Fruit fly (Drosophila melanogaster): ENCODE results near the gene Ski6.

DNA sequence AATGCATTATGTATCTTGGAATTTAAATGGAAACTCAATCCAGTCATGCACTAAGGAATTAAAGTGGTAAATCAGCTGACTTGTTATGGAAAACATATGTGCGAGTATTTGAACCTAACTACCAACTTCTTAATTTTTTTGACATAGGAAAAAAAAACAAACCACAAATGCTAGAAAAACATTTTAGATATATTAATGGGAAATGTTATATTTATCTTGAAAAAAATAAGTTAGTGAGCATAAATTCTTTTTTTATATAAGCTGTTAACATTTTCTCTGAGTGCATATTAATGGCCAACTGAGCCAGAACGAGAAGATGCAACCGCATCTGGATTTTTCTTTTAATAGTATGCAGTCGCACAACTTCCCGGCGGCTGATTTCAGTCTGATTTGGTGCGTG is 28.9 kb upstream of the Ski6 start:
- TF ChIP-seq Clk (GFP tag; optimal IDR thresholded peaks at IDR 0.05): no peak
- no peak for TF ChIP-seq cnc (optimal IDR thresholded peaks at IDR 0.05)
- no peak for TF ChIP-seq CG14711 (tag; optimal IDR thresholded peaks at IDR 0.05)
- no peak for TF ChIP-seq CG33017 (tag; optimal IDR thresholded peaks at IDR 0.05)
- no peak for TF ChIP-seq kay (GFP tag; ENCODE audit: borderline replicate concordance)
- no peak for TF ChIP-seq pad (GFP tag; optimal IDR thresholded peaks at IDR 0.05)
- no peak for TF ChIP-seq Hr96 (GFP tag; optimal IDR thresholded peaks at IDR 0.05)
- no peak for TF ChIP-seq CG11617 (GFP tag; optimal IDR thresholded peaks at IDR 0.05)
- TF ChIP-seq CG5204 (GFP tag; optimal IDR thresholded peaks at IDR 0.05): no peak
- no peak for TF ChIP-seq Mnt (GFP tag; optimal IDR thresholded peaks at IDR 0.05)

Measured in whole organism, adult.